Fruit fly (Drosophila melanogaster) whole organism, prepupa: ENCODE results near the gene Gfrl.

Experiments used
- Blimp-1 ChIP-seq: fragments of 200-800 bp; sonication (Bioruptor generic); optimal IDR thresholded peaks from 3 replicates; lab custom pipeline; 2017; ENCODE audit warnings: missing biosample characterization, missing genetic modification characterization, mild to moderate bottlenecking, moderate library complexity, missing genetic modification reagents
- CG10631 ChIP-seq: fragments of 200-800 bp; sonication (Bioruptor generic); optimal IDR thresholded peaks from 2 replicates; lab custom pipeline; 2016; ENCODE audit warnings: missing biosample characterization, missing genetic modification characterization
- CG10669 ChIP-seq: fragments of 200-800 bp; sonication (Bioruptor generic); optimal IDR thresholded peaks from 3 replicates; lab custom pipeline; 2018; ENCODE audit warnings: missing biosample characterization, mild to moderate bottlenecking, missing genetic modification characterization, moderate library complexity
- CG11294 ChIP-seq: fragments of 200-800 bp; sonication (Bioruptor generic); IDR thresholded peaks from 2 replicates; pipeline ENCODE4 v1.3.6; 2022; ENCODE audit warnings: missing biosample characterization, missing genetic modification characterization
- CG11762 ChIP-seq: fragments of 200-800 bp; sonication (Bioruptor generic); optimal IDR thresholded peaks from 3 replicates; lab custom pipeline; 2016; ENCODE audit warnings: missing biosample characterization, missing genetic modification characterization; ENCODE audit not compliant: insufficient read depth
- CG11902 ChIP-seq: fragments of 200-800 bp; sonication (Bioruptor generic); optimal IDR thresholded peaks from 3 replicates; lab custom pipeline; 2016; ENCODE audit warnings: missing biosample characterization, missing genetic modification characterization
- CG3032 ChIP-seq: fragments of 200-800 bp; optimal IDR thresholded peaks from 2 replicates; lab custom pipeline; 2019; ENCODE audit warnings: missing biosample characterization, mild to moderate bottlenecking, missing genetic modification characterization, moderate library complexity
- CG34406 ChIP-seq: fragments of 200-800 bp; sonication (Bioruptor generic); optimal IDR thresholded peaks from 3 replicates; lab custom pipeline; 2016; ENCODE audit warnings: missing biosample characterization, missing genetic modification characterization
- CG6163 ChIP-seq: fragments of 200-800 bp; sonication (Bioruptor generic); IDR thresholded peaks from 3 replicates; pipeline ENCODE4 v1.3.6; 2022; ENCODE audit warnings: missing biosample characterization, missing genetic modification characterization
- CG6276 ChIP-seq: fragments of 200-800 bp; sonication (Bioruptor generic); optimal IDR thresholded peaks from 2 replicates; lab custom pipeline; 2017; ENCODE audit warnings: missing biosample characterization, mild to moderate bottlenecking, missing genetic modification characterization
- CG7368 ChIP-seq: fragments of 200-800 bp; sonication (Bioruptor generic); optimal IDR thresholded peaks from 3 replicates; lab custom pipeline; 2016; ENCODE audit warnings: missing biosample characterization, missing genetic modification characterization
- CG8119 ChIP-seq: fragments of 200-800 bp; sonication (Bioruptor generic); IDR thresholded peaks from 3 replicates; pipeline ENCODE4 v1.3.6; 2022; ENCODE audit warnings: missing biosample characterization, missing genetic modification characterization
- CG8319 ChIP-seq: fragments of 200-800 bp; sonication (Bioruptor generic); optimal IDR thresholded peaks from 3 replicates; lab custom pipeline; 2016; ENCODE audit warnings: missing biosample characterization, missing genetic modification characterization
- Eip75B ChIP-seq: fragments of 200-800 bp; sonication (Bioruptor generic); optimal IDR thresholded peaks from 3 replicates; lab custom pipeline; 2016; ENCODE audit warnings: missing biosample characterization, missing genetic modification characterization
- Eip78C ChIP-seq: fragments of 200-800 bp; sonication (Bioruptor generic); peaks from one replicate; lab custom pipeline; 2016; ENCODE audit warnings: missing biosample characterization, missing genetic modification characterization
- Eip93F ChIP-seq: fragments of 200-800 bp; sonication (Bioruptor generic); optimal IDR thresholded peaks from 2 replicates; lab custom pipeline; 2016; ENCODE audit warnings: missing biosample characterization, mild to moderate bottlenecking, missing genetic modification characterization
- Hr39 ChIP-seq: fragments of 200-800 bp; sonication (Bioruptor generic); optimal IDR thresholded peaks from 2 replicates; lab custom pipeline; 2016; ENCODE audit warnings: missing biosample characterization, missing genetic modification characterization
- Lpt ChIP-seq: fragments of 200-800 bp; sonication (Bioruptor generic); optimal IDR thresholded peaks from 3 replicates; lab custom pipeline; 2016; ENCODE audit warnings: missing biosample characterization, missing genetic modification characterization
- Met ChIP-seq: fragments of 200-800 bp; sonication (Bioruptor generic); optimal IDR thresholded peaks from 3 replicates; lab custom pipeline; 2016; ENCODE audit warnings: missing biosample characterization, missing genetic modification characterization
- Sox102F ChIP-seq: fragments of 200-800 bp; sonication (Bioruptor generic); optimal IDR thresholded peaks from 2 replicates; lab custom pipeline; 2016; ENCODE audit warnings: missing biosample characterization, mild to moderate bottlenecking, missing genetic modification characterization
- achi ChIP-seq: fragments of 200-800 bp; sonication (Bioruptor generic); optimal IDR thresholded peaks from 3 replicates; lab custom pipeline; 2016; ENCODE audit warnings: missing biosample characterization, missing genetic modification characterization
- dac ChIP-seq: fragments of 200-800 bp; sonication (Bioruptor generic); optimal IDR thresholded peaks from 2 replicates; lab custom pipeline; 2017; ENCODE audit warnings: missing biosample characterization, mild to moderate bottlenecking, missing genetic modification characterization
- dsx ChIP-seq: fragments of 200-800 bp; optimal IDR thresholded peaks from 3 replicates; lab custom pipeline; 2019; ENCODE audit warnings: missing biosample characterization, mild to moderate bottlenecking, missing genetic modification characterization, moderate library complexity; ENCODE audit not compliant: poor library complexity, severe bottlenecking
- lz ChIP-seq: fragments of 200-800 bp; sonication (Bioruptor generic); optimal IDR thresholded peaks from 3 replicates; lab custom pipeline; 2016; ENCODE audit warnings: missing biosample characterization, missing genetic modification characterization
- net ChIP-seq: fragments of 200-800 bp; sonication (Bioruptor generic); optimal IDR thresholded peaks from 3 replicates; lab custom pipeline; 2016; ENCODE audit warnings: missing biosample characterization, missing genetic modification characterization
- salr ChIP-seq, 2 experiments: fragments of 200-800 bp; sonication (Bioruptor generic); optimal IDR thresholded peaks; 3 replicates each; lab custom pipeline; 2016 to 2018; ENCODE audit warnings: missing biosample characterization in 2 of 2, missing genetic modification characterization in 2 of 2, mild to moderate bottlenecking in 1 of 2
- svp ChIP-seq: fragments of 200-800 bp; sonication (Bioruptor generic); peaks from one replicate; lab custom pipeline; 2016; ENCODE audit warnings: missing biosample characterization, missing genetic modification characterization

The Gfrl gene

DNA sequence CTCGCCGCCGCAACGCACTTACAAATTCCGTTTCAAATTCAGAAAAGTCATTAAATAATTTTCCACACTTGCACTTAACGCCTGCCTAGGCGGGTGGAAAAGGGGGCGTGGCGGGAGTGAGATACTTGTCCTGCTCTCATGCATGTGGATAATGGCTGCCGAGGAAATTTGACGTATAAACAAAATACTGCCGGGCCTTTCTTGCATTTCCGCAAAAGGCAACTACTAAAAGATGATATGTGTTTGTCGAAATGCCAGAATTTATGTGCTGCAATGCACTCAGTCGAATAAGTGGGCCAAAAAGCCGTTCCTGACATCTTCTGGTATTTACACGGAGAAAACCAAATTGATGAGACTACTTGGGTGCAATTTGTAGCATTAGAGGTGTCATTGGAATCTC lies 134.1 kb downstream of the Gfrl start:
- no peak for TF ChIP-seq Sox102F (GFP tag; lab: Kevin White, UChicago)

- TF ChIP-seq svp (peak; percentile 36), CG6276 (GFP tag; lab: Kevin White, UChicago) (no peak)
- TF ChIP-seq, all 60 proteins: peak for 1
Measured at dm6 chr3R:20346903-20347302, 137.5 kb downstream of the Gfrl start.

dm6 chr3R:20338673-20339072 lies 145.7 kb downstream of the Gfrl start, which contains the start of gene Ir92a:
Ir92a (plus strand) TSS chr3R:20338973.
- TF ChIP-seq net (GFP tag; lab: Kevin White, UChicago) (no peak), CG3032 (tag; lab: Kevin White, UChicago) (no peak), dsx (GFP tag; lab: Kevin White, UChicago) (no peak), CG10631 (GFP tag; lab: Kevin White, UChicago) (no peak), CG8119 (GFP tag; lab: Robert Waterston, UW) (no peak), Eip78C (GFP tag; lab: Kevin White, UChicago) (no peak), CG6163 (no peak), Eip93F (GFP tag; lab: Kevin White, UChicago) (no peak), Hr39 (GFP tag; lab: Kevin White, UChicago) (no peak), dac (GFP tag; lab: Kevin White, UChicago) (no peak), Met (no peak), CG8319 (no peak), CG10669 (no peak), lz (GFP tag; lab: Kevin White, UChicago) (no peak), Lpt (GFP tag; lab: Kevin White, UChicago) (no peak), CG11902 (GFP tag; lab: Kevin White, UChicago) (no peak), CG11294 (GFP tag; lab: Robert Waterston, UW) (no peak)

DNA sequence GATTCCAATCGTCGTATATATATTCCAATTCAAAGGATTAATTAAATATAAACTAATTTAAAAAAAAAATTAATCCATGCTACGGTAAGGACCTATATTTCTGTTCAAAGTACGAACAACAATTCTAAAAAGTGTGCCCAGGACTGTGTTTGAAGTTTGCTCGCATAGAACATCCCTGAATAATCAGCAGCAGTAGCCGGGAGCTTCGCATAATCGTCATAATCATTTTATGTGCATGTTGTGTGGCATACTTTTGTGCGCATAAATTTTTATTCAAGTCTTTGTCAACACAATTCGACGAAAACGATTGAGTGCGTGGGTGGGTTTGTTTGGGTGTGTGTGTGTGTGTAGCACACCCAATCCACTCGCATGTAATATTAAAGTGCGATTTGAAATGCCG lies 151.7 kb downstream of the Gfrl start:
- TF ChIP-seq Met = no peak
- TF ChIP-seq salr (GFP tag; optimal IDR thresholded peaks at IDR 0.05; lab: Kevin White, UChicago) = no peak
- TF ChIP-seq CG7368 = no peak
- TF ChIP-seq Blimp-1 = no peak
- no peak for TF ChIP-seq Eip75B (GFP tag; lab: Kevin White, UChicago)
- no peak for TF ChIP-seq achi (GFP tag; lab: Kevin White, UChicago)
- TF ChIP-seq svp = no peak
- TF ChIP-seq CG11762 (GFP tag; lab: Kevin White, UChicago) = no peak
- no peak for TF ChIP-seq CG34406 (GFP tag; lab: Kevin White, UChicago)
- no peak for TF ChIP-seq dsx (GFP tag; lab: Kevin White, UChicago)
